Worm (Caenorhabditis elegans): ENCODE measurements around the gene srh-182.

DNA sequence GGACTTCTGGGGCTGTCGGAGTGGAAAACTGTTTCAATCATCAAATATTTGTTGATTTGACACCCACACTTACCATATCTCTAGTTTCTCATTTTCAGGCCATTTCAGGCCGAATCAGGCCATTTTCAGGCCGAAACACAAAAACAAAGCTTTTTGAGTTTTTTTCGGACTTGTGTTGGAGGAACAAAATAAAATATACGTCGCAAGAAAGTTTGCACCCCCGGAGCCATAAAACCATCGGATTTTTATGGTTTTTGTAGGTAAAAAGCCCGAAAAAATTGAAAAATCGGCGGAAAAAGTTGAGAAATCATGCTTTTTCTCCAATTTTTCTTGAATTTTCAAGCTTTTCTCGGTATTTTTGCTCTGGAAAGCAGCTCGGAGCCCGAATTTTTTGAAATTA, 35.2 kb upstream of the srh-182 start, which contains the start of gene Y51A2D.1:
- TF ChIP-seq lin-39 (tag; optimal IDR thresholded peaks at IDR 0.05) (no peak), fos-1 (tag; optimal IDR thresholded peaks at IDR 0.05) (no peak), C34F6.9 (tag; optimal IDR thresholded peaks at IDR 0.05) (no peak), mab-5 (tag; optimal IDR thresholded peaks at IDR 0.05) (no peak), nhr-12 (tag; optimal IDR thresholded peaks at IDR 0.05) (no peak), egl-27 (tag; optimal IDR thresholded peaks at IDR 0.05) (no peak), ceh-16 (tag; optimal IDR thresholded peaks at IDR 0.05) (no peak), F13H6.1 (tag; optimal IDR thresholded peaks at IDR 0.05) (no peak), nhr-237 (tag; optimal IDR thresholded peaks at IDR 0.05) (no peak), ztf-11 (tag; optimal IDR thresholded peaks at IDR 0.05) (no peak), nhr-21 (tag; optimal IDR thresholded peaks at IDR 0.05) (no peak), elt-1 (tag; optimal IDR thresholded peaks at IDR 0.05) (no peak), nhr-23 (tag; optimal IDR thresholded peaks at IDR 0.05) (no peak)
